Fruit fly (Drosophila melanogaster) whole organism, embryonic: ENCODE measurements around the gene Cyp9f2.

Experiments used
- CG7786 ChIP-seq: fragments of 200-800 bp; sonication (Bioruptor generic); optimal IDR thresholded peaks from 2 replicates; lab custom pipeline; 2016; ENCODE audit warnings: missing biosample characterization, missing genetic modification characterization
- Ravus ChIP-seq: fragments of 200-800 bp; sonication (Bioruptor generic); IDR thresholded peaks from 2 replicates; pipeline ENCODE4 v1.3.6; 2022; ENCODE audit warnings: missing biosample characterization, missing genetic modification characterization
- Taf1 ChIP-seq: fragments of 200-800 bp; sonication (Bioruptor generic); IDR thresholded peaks from 2 replicates; pipeline ENCODE4 v1.3.6; 2022; ENCODE audit warnings: missing biosample characterization, missing genetic modification characterization
- Trl ChIP-seq, 3 experiments: fragments of >200 bp in 2 of 3; fragments of 200-800 bp in 1 of 3; sonication (Bioruptor generic) in 1 of 3; optimal IDR thresholded peaks; 2 replicates in 1 of 3; 3 replicates in 2 of 3; lab custom pipeline; 2016 to 2017; ENCODE audit warnings: missing biosample characterization in 1 of 3, missing genetic modification characterization in 1 of 3
- chn ChIP-seq: fragments of 200-800 bp; sonication (Bioruptor generic); optimal IDR thresholded peaks from 2 replicates; lab custom pipeline; 2016; ENCODE audit warnings: missing biosample characterization, missing genetic modification characterization
- run ChIP-seq: fragments of 200-800 bp; sonication (Bioruptor generic); optimal IDR thresholded peaks from 3 replicates; lab custom pipeline; 2018; ENCODE audit warnings: missing biosample characterization, mild to moderate bottlenecking, missing genetic modification characterization

dm6 chr3R:12402935-12403334 is 2.9 kb downstream of the Cyp9f2 start:
- TF ChIP-seq Ravus (GFP tag; lab: Robert Waterston, UW) (peak; percentile 86), Trl (optimal IDR thresholded peaks at IDR 0.05; lab: Kevin White, UChicago) (no peak), Trl (GFP tag; optimal IDR thresholded peaks at IDR 0.05; lab: Kevin White, UChicago) (peak; percentile 95), CG7786 (peak; percentile 89), Taf1 (GFP tag; lab: Robert Waterston, UW) (peak; percentile 92), chn (GFP tag; lab: Kevin White, UChicago) (peak; percentile 95), run (tag; lab: Kevin White, UChicago) (peak; percentile 95)
